Fruit fly (Drosophila melanogaster) whole organism, adult: ENCODE data around the gene CG33235.

Source experiments
- CG11617 ChIP-seq: fragments of 200-800 bp; sonication (Bioruptor generic); optimal IDR thresholded peaks from 2 replicates; lab custom pipeline; 2017; ENCODE audit warnings: mild to moderate bottlenecking, missing biosample characterization, missing genetic modification reagents, missing genetic modification characterization
- CG12768 ChIP-seq: fragments of 200-800 bp; sonication (Bioruptor generic); optimal IDR thresholded peaks from 2 replicates; lab custom pipeline; 2017; ENCODE audit warnings: missing biosample characterization, missing genetic modification characterization, mild to moderate bottlenecking, moderate library complexity, missing genetic modification reagents
- CG1620 ChIP-seq: fragments of 200-800 bp; sonication (Bioruptor generic); optimal IDR thresholded peaks from 2 replicates; lab custom pipeline; 2016; ENCODE audit warnings: missing biosample characterization, missing genetic modification characterization
- CG7045 ChIP-seq: fragments of 200-800 bp; sonication (Bioruptor generic); optimal IDR thresholded peaks from 2 replicates; lab custom pipeline; 2017; ENCODE audit warnings: missing biosample characterization, mild to moderate bottlenecking, missing genetic modification characterization
- Hr96 ChIP-seq: fragments of 200-800 bp; sonication (Bioruptor generic); optimal IDR thresholded peaks from 2 replicates; lab custom pipeline; 2016; ENCODE audit warnings: missing biosample characterization, missing genetic modification characterization
- cnc ChIP-seq, 2 experiments: fragments of >200 bp; optimal IDR thresholded peaks; 2 replicates each; lab custom pipeline; 2017
- ovo ChIP-seq: fragments of 200-800 bp; sonication (Bioruptor generic); optimal IDR thresholded peaks from 2 replicates; lab custom pipeline; 2016; ENCODE audit warnings: missing biosample characterization, missing genetic modification characterization
- pad ChIP-seq: fragments of 200-800 bp; sonication (Bioruptor generic); optimal IDR thresholded peaks from 3 replicates; lab custom pipeline; 2017; ENCODE audit warnings: missing biosample characterization, missing genetic modification characterization, mild to moderate bottlenecking, moderate library complexity, missing genetic modification reagents
- tj ChIP-seq: fragments of 200-800 bp; sonication (Bioruptor generic); optimal IDR thresholded peaks from 3 replicates; lab custom pipeline; 2017; ENCODE audit warnings: missing biosample characterization, mild to moderate bottlenecking, missing genetic modification characterization, moderate library complexity
- toe ChIP-seq: fragments of 200-800 bp; sonication (Bioruptor generic); optimal IDR thresholded peaks from 2 replicates; lab custom pipeline; 2016; ENCODE audit warnings: missing biosample characterization, missing genetic modification characterization

DNA sequence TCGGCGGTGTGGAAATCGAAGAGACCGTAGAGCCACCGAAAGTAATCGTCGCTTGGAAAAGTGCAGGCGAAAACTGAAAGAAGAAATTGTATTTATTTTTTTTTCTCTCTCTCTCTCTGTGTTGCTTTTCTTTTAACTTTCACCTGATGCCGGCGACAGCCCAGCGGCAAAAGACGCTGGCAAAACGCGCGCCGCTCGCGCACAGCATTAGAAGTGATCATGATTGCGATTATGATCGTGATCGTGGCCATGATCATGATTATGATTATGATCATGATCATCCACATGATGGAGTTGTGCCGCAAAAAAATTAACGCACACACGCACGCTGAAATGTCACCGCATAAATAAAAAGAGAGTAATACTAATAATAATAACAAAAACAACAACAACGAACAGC lies 19.9 kb upstream of the CG33235 start:
- no peak for TF ChIP-seq cnc (optimal IDR thresholded peaks at IDR 0.05; lab: Kevin White, UChicago)
- TF ChIP-seq CG12768 (GFP tag; lab: Kevin White, UChicago) = no peak
- TF ChIP-seq ovo (GFP tag; lab: Kevin White, UChicago) = no peak
- TF ChIP-seq pad = no peak
- TF ChIP-seq Hr96 (GFP tag; lab: Kevin White, UChicago) = no peak
- TF ChIP-seq CG11617 (GFP tag; lab: Kevin White, UChicago) = no peak
- no peak for TF ChIP-seq CG1620 (GFP tag; lab: Kevin White, UChicago)
- TF ChIP-seq tj (GFP tag; lab: Kevin White, UChicago) = no peak
- TF ChIP-seq toe (GFP tag; lab: Kevin White, UChicago) = no peak
- no peak for TF ChIP-seq CG7045
